Fruit fly (Drosophila melanogaster): Measurements from ENCODE around the gene CG34375.

CG34375 gene

dm6 chr3R:23028506-23028905, 18.1 kb upstream of the CG34375 start (continued):
- TF ChIP-seq CG18619 (GFP tag; optimal IDR thresholded peaks at IDR 0.05) (peak; percentile 37), Hey (tag; optimal IDR thresholded peaks at IDR 0.05) (no peak), Dp (GFP tag; optimal IDR thresholded peaks at IDR 0.05) (no peak), CG12236 (GFP tag; optimal IDR thresholded peaks at IDR 0.05) (no peak), bowl (GFP tag; IDR thresholded peaks at IDR 0.05) (no peak), CG8765 (GFP tag; IDR thresholded peaks at IDR 0.05) (peak; percentile 37; the same call in 1 of the 2 replicates), Oaz (GFP tag; IDR thresholded peaks at IDR 0.05) (peak; percentile 41; the same call in 1 of the 2 replicates), ATbp (GFP tag; optimal IDR thresholded peaks at IDR 0.05) (no peak), tx (GFP tag; optimal IDR thresholded peaks at IDR 0.05) (peak; percentile 19), CG4730 (GFP tag; IDR thresholded peaks at IDR 0.05) (peak; percentile 44; the same call in 1 of the 2 replicates), pzg (GFP tag; optimal IDR thresholded peaks at IDR 0.05) (no peak), CG3281 (GFP tag; optimal IDR thresholded peaks at IDR 0.05) (no peak), E2f2 (GFP tag; IDR thresholded peaks at IDR 0.05) (no peak), HLHmδ (GFP tag; optimal IDR thresholded peaks at IDR 0.05) (no peak), CG4404 (GFP tag; IDR thresholded peaks at IDR 0.05) (peak; percentile 47), sens (GFP tag) (peak; percentile 81), CG4360 (GFP tag; IDR thresholded peaks at IDR 0.05) (no peak), CG1832 (GFP tag; optimal IDR thresholded peaks at IDR 0.05) (no peak), br (optimal IDR thresholded peaks at IDR 0.05) (no peak), D19B (GFP tag; optimal IDR thresholded peaks at IDR 0.05) (peak; percentile 40), wek (GFP tag; optimal IDR thresholded peaks at IDR 0.05) (no peak), Nf-YC (tag; optimal IDR thresholded peaks at IDR 0.05) (no peak), Awh (GFP tag; IDR thresholded peaks at IDR 0.05) (no peak), gce (GFP tag; IDR thresholded peaks at IDR 0.05) (no peak), odd (GFP tag; optimal IDR thresholded peaks at IDR 0.05) (no peak), CG9932 (GFP tag; IDR thresholded peaks at IDR 0.05) (peak; percentile 90), CG17186 (GFP tag; optimal IDR thresholded peaks at IDR 0.05) (no peak), ac (GFP tag; optimal IDR thresholded peaks at IDR 0.05) (no peak), CG6254 (GFP tag; optimal IDR thresholded peaks at IDR 0.05) (no peak), seq (GFP tag; IDR thresholded peaks at IDR 0.05) (peak; percentile 16; the same call in 1 of the 2 replicates), CoRest (tag; optimal IDR thresholded peaks at IDR 0.05) (peak; percentile 50), CG14667 (GFP tag; IDR thresholded peaks at IDR 0.05) (no peak), psq (GFP tag; optimal IDR thresholded peaks at IDR 0.05) (no peak), CG7357 (GFP tag; IDR thresholded peaks at IDR 0.05) (peak; percentile 56; the same call in 1 of the 3 replicates), Nf-YA (GFP tag; IDR thresholded peaks at IDR 0.05) (no peak), CG6654 (GFP tag; optimal IDR thresholded peaks at IDR 0.05) (peak; percentile 15), prd (optimal IDR thresholded peaks at IDR 0.05) (no peak), prd (GFP tag; IDR thresholded peaks at IDR 0.05) (peak; percentile 73; the same call in 2 of the 3 replicates), CG6272 (GFP tag; IDR thresholded peaks at IDR 0.05) (peak; percentile 12; the same call in 1 of the 2 replicates), fd3F (GFP tag; optimal IDR thresholded peaks at IDR 0.05) (peak; percentile 60), nerfin-1 (tag; optimal IDR thresholded peaks at IDR 0.05) (no peak), Dref (GFP tag; IDR thresholded peaks at IDR 0.05) (no peak), CG8281 (tag; optimal IDR thresholded peaks at IDR 0.05) (no peak), shn (GFP tag; optimal IDR thresholded peaks at IDR 0.05) (peak; percentile 34), Taf1 (GFP tag; IDR thresholded peaks at IDR 0.05) (peak; percentile 67), Sry-β (GFP tag; optimal IDR thresholded peaks at IDR 0.05) (no peak), dpn (GFP tag; optimal IDR thresholded peaks at IDR 0.05) (peak; percentile 40 to 71), Sox102F (GFP tag; optimal IDR thresholded peaks at IDR 0.05) (peak; percentile 27), pros (GFP tag; optimal IDR thresholded peaks at IDR 0.05) (no peak), Blimp-1 (GFP tag; optimal IDR thresholded peaks at IDR 0.05) (peak; percentile 16), CG5953 (GFP tag; IDR thresholded peaks at IDR 0.05) (no peak), CG32772 (GFP tag; IDR thresholded peaks at IDR 0.05) (0 out of 2 replicates have a peak, but pooled peaks have one; percentile 36)
